Fruit fly (Drosophila melanogaster) whole organism, prepupa: Measurements from ENCODE around the gene Hr39.

ENCODE experiments used
- Blimp-1 ChIP-seq: fragments of 200-800 bp; sonication (Bioruptor generic); optimal IDR thresholded peaks from 3 replicates; lab custom pipeline; 2017; ENCODE audit warnings: missing biosample characterization, missing genetic modification characterization, mild to moderate bottlenecking, moderate library complexity, missing genetic modification reagents
- CG10631 ChIP-seq: fragments of 200-800 bp; sonication (Bioruptor generic); optimal IDR thresholded peaks from 2 replicates; lab custom pipeline; 2016; ENCODE audit warnings: missing biosample characterization, missing genetic modification characterization
- CG32006 ChIP-seq: fragments of 200-800 bp; sonication (Bioruptor generic); optimal IDR thresholded peaks from 3 replicates; lab custom pipeline; 2017; ENCODE audit warnings: missing biosample characterization, mild to moderate bottlenecking, missing genetic modification characterization
- CG34406 ChIP-seq: fragments of 200-800 bp; sonication (Bioruptor generic); optimal IDR thresholded peaks from 3 replicates; lab custom pipeline; 2016; ENCODE audit warnings: missing biosample characterization, missing genetic modification characterization
- CG9139 ChIP-seq: fragments of 200-800 bp; sonication (Bioruptor generic); optimal IDR thresholded peaks from 3 replicates; lab custom pipeline; 2017; ENCODE audit warnings: missing biosample characterization, mild to moderate bottlenecking, missing genetic modification characterization
- Ets96B ChIP-seq: fragments of 200-800 bp; optimal IDR thresholded peaks from 2 replicates; lab custom pipeline; 2019; ENCODE audit warnings: missing biosample characterization, mild to moderate bottlenecking, missing genetic modification characterization, moderate library complexity
- Lpt ChIP-seq: fragments of 200-800 bp; sonication (Bioruptor generic); optimal IDR thresholded peaks from 3 replicates; lab custom pipeline; 2016; ENCODE audit warnings: missing biosample characterization, missing genetic modification characterization
- OdsH ChIP-seq: fragments of 200-800 bp; sonication (Bioruptor generic); optimal IDR thresholded peaks from 3 replicates; lab custom pipeline; 2016; ENCODE audit warnings: missing biosample characterization, missing genetic modification characterization
- achi ChIP-seq: fragments of 200-800 bp; sonication (Bioruptor generic); optimal IDR thresholded peaks from 3 replicates; lab custom pipeline; 2016; ENCODE audit warnings: missing biosample characterization, missing genetic modification characterization
- fd85E ChIP-seq: fragments of 200-800 bp; sonication (Bioruptor generic); optimal IDR thresholded peaks from 3 replicates; lab custom pipeline; 2016; ENCODE audit warnings: missing biosample characterization, missing genetic modification characterization
- net ChIP-seq: fragments of 200-800 bp; sonication (Bioruptor generic); optimal IDR thresholded peaks from 3 replicates; lab custom pipeline; 2016; ENCODE audit warnings: missing biosample characterization, missing genetic modification characterization

DNA sequence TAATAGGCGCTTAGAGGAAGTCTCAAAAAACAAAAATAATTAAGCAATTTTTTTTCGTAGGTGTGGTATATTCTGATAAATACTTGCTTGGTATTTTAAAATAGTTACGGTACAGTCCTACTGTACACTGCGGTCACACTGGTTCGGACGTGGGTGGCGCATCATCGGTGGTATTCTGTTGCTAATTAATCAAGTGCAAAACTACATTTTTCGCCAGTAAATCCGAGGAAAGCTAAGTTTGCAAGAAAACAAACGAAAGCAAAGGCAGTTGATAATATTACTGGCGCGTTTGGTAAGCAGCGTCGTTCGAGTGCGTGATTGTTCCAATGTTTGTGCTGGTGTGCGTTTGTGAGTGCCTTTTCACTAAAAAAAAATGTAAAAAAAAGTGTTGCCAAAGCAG lies 25.8 kb downstream of the Hr39 start, which contains the start of gene CG8671:
- TF ChIP-seq CG32006 (GFP tag; lab: Kevin White, UChicago) (no peak), CG10631 (GFP tag; lab: Kevin White, UChicago) (no peak), net (GFP tag; lab: Kevin White, UChicago) (no peak), Ets96B (no peak), Lpt (GFP tag; lab: Kevin White, UChicago) (no peak), CG34406 (GFP tag; lab: Kevin White, UChicago) (no peak), CG9139 (GFP tag; lab: Kevin White, UChicago) (no peak), achi (GFP tag; lab: Kevin White, UChicago) (no peak), OdsH (GFP tag; lab: Kevin White, UChicago) (no peak), fd85E (GFP tag; lab: Kevin White, UChicago) (no peak), Blimp-1 (GFP tag; lab: Kevin White, UChicago) (no peak)
